Fruit fly (Drosophila melanogaster): ENCODE results near the gene CG14292.

The CG14292 gene

DNA sequence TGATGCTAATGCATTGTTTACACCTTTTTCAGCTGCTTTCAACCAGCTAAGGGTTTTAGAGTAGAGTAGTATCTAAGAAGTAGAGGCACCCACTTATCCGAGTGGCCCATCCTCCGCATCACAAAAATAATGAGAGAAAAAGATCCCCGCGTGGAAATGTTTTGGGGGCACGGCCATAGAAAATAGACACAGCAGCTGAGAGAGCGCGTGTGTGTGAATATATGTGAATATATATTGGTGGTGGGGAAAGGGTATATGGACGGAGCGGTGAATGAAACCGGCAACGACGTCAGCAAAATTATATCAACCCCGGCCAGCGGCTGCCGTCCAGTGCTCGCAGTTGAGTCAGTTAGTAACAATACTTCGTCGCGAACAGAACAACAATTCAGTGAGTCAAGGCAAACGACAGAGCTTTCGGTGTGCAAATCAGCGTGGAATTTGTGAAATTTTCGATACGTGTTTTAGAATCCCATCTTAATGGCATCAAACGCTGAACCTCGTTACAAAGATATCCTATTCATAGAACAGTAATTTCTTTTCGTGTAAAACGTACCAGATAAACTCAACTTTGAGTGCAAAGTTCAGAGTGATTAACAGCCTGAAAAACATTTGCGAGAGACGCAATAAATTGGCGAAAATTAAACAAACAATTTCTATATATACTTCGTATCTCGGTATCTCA, 9.3 kb upstream of the CG14292 start, which contains the start of gene Xrp1 (continued):
- peak; percentile 14 for TF ChIP-seq CG18619 (GFP tag; optimal IDR thresholded peaks at IDR 0.05)
- peak; percentile 12 for TF ChIP-seq mirr (GFP tag; optimal IDR thresholded peaks at IDR 0.05)
- 0 out of 3 replicates have a peak, but pooled peaks have one; percentile 11 for TF ChIP-seq zfh1 (GFP tag; IDR thresholded peaks at IDR 0.05)
- TF ChIP-seq ase (GFP tag; IDR thresholded peaks at IDR 0.05), result peak; percentile 45; the same call in 1 of the 3 replicates
- TF ChIP-seq HmgZ (tag; optimal IDR thresholded peaks at IDR 0.05), result peak; percentile 16
- TF ChIP-seq CG6175 (GFP tag; IDR thresholded peaks at IDR 0.05), result peak; percentile 58; the same call in 1 of the 3 replicates
- TF ChIP-seq CG14441 (GFP tag; IDR thresholded peaks at IDR 0.05), result peak; percentile 22; the same call in 1 of the 2 replicates
- peak; percentile 45 for TF ChIP-seq sd (tag; optimal IDR thresholded peaks at IDR 0.05)
- peak; percentile 52 for TF ChIP-seq cg (GFP tag; optimal IDR thresholded peaks at IDR 0.05)
- peak; percentile 43; the same call in 1 of the 2 replicates for TF ChIP-seq Rfx (GFP tag; IDR thresholded peaks at IDR 0.05)
- peak; percentile 25; the same call in 1 of the 2 replicates for TF ChIP-seq CG9215 (GFP tag; IDR thresholded peaks at IDR 0.05)
- peak; percentile 8 for TF ChIP-seq Antp (GFP tag; optimal IDR thresholded peaks at IDR 0.05)
- TF ChIP-seq chn (GFP tag; optimal IDR thresholded peaks at IDR 0.05), result peak; percentile 2
- peak in 1 of 2 experiments; percentile 33 for TF ChIP-seq Pdp1 (GFP tag; optimal IDR thresholded peaks at IDR 0.05)
- peak; percentile 40 for TF ChIP-seq CG2120 (GFP tag; optimal IDR thresholded peaks at IDR 0.05)
- 0 out of 3 replicates have a peak, but pooled peaks have one; percentile 38 for TF ChIP-seq ci (GFP tag; IDR thresholded peaks at IDR 0.05)
- peak in 1 of 3 experiments; percentile 58 for TF ChIP-seq lola (GFP tag; optimal IDR thresholded peaks at IDR 0.05)
- peak; percentile 23; the same call in 1 of the 2 replicates for TF ChIP-seq CG3847 (GFP tag; IDR thresholded peaks at IDR 0.05)
- no peak for TF ChIP-seq NK7.1 (GFP tag; optimal IDR thresholded peaks at IDR 0.05)
- TF ChIP-seq CG9876 (GFP tag; optimal IDR thresholded peaks at IDR 0.05), result no peak
- peak; percentile 10 for TF ChIP-seq B-H2 (GFP tag; optimal IDR thresholded peaks at IDR 0.05)
- TF ChIP-seq CG11504 (tag; optimal IDR thresholded peaks at IDR 0.05), result peak; percentile 93
- no peak for TF ChIP-seq kah (GFP tag; optimal IDR thresholded peaks at IDR 0.05)
- peak; percentile 17 for TF ChIP-seq Hsf (GFP tag; optimal IDR thresholded peaks at IDR 0.05)
- TF ChIP-seq Med (GFP tag), result peak; percentile 4
- 0 out of 2 replicates have a peak, but pooled peaks have one; percentile 10 for TF ChIP-seq CG31224 (GFP tag; IDR thresholded peaks at IDR 0.05)
- 0 out of 2 replicates have a peak, but pooled peaks have one; percentile 17 for TF ChIP-seq CG5953 (GFP tag; IDR thresholded peaks at IDR 0.05)
- peak; percentile 8 for TF ChIP-seq CG9817 (tag; optimal IDR thresholded peaks at IDR 0.05)
- no peak for TF ChIP-seq CG16813 (GFP tag; IDR thresholded peaks at IDR 0.05; ENCODE audit: partially characterized antibody)
- TF ChIP-seq Ssrp (tag; optimal IDR thresholded peaks at IDR 0.05), result no peak
- TF ChIP-seq CG13287 (GFP tag; IDR thresholded peaks at IDR 0.05; ENCODE audit: partially characterized antibody), result no peak
- TF ChIP-seq lilli (GFP tag; optimal IDR thresholded peaks at IDR 0.05), result peak; percentile 13
- peak; percentile 81 for TF ChIP-seq D19A (tag; optimal IDR thresholded peaks at IDR 0.05)
- TF ChIP-seq NFAT (GFP tag; IDR thresholded peaks at IDR 0.05), result 0 out of 2 replicates have a peak, but pooled peaks have one; percentile 26
- no peak for TF ChIP-seq CG8290 (GFP tag; optimal IDR thresholded peaks at IDR 0.05)
- peak in 1 of 2 experiments; percentile 48 for TF ChIP-seq CG8290 (tag; optimal IDR thresholded peaks at IDR 0.05)
- TF ChIP-seq CG10543 (GFP tag; optimal IDR thresholded peaks at IDR 0.05), result peak; percentile 32
- peak; percentile 47; the same call in 1 of the 2 replicates for TF ChIP-seq ranshi (GFP tag; IDR thresholded peaks at IDR 0.05)
- peak; percentile 13 for TF ChIP-seq CG7786 (GFP tag; optimal IDR thresholded peaks at IDR 0.05)
- peak; percentile 14 for TF ChIP-seq CG34376 (GFP tag; optimal IDR thresholded peaks at IDR 0.05)
- TF ChIP-seq CG18599 (GFP tag; optimal IDR thresholded peaks at IDR 0.05), result peak; percentile 13
- no peak for TF ChIP-seq CG8478 (optimal IDR thresholded peaks at IDR 0.05)
- no peak for TF ChIP-seq salm (tag; optimal IDR thresholded peaks at IDR 0.05)
- no peak for TF ChIP-seq bcd (GFP tag; optimal IDR thresholded peaks at IDR 0.05)
- no peak for TF ChIP-seq CG4854 (GFP tag; optimal IDR thresholded peaks at IDR 0.05)
- TF ChIP-seq crp (GFP tag; optimal IDR thresholded peaks at IDR 0.05), result peak in 1 of 2 experiments; percentile 32
- TF ChIP-seq chinmo (GFP tag; IDR thresholded peaks at IDR 0.05; ENCODE audit: partially characterized antibody), result peak; percentile 64; the same call in 1 of the 4 replicates
- TF ChIP-seq z (GFP tag; IDR thresholded peaks at IDR 0.05), result 0 out of 3 replicates have a peak, but pooled peaks have one; percentile 8
